Fruit fly (Drosophila melanogaster) whole organism, embryonic: Measurements from ENCODE around the gene Nsf2.

Source experiments
- Bdp1 ChIP-seq: fragments of 200-800 bp; sonication (Bioruptor generic); optimal IDR thresholded peaks from 3 replicates; lab custom pipeline; 2016; ENCODE audit warnings: missing biosample characterization, missing genetic modification characterization
- Bgb ChIP-seq: fragments of 200-800 bp; sonication (Bioruptor generic); IDR thresholded peaks from 2 replicates; pipeline ENCODE4 v1.3.6; 2022; ENCODE audit warnings: missing biosample characterization, missing genetic modification characterization; ENCODE audit not compliant: partially characterized antibody
- Bteb2 ChIP-seq: fragments of 200-800 bp; sonication (Bioruptor generic); optimal IDR thresholded peaks from 2 replicates; lab custom pipeline; 2016; ENCODE audit warnings: missing biosample characterization, missing genetic modification characterization
- CG10147 ChIP-seq: fragments of 200-800 bp; sonication (Bioruptor generic); optimal IDR thresholded peaks from 2 replicates; lab custom pipeline; 2019; ENCODE audit warnings: missing biosample characterization, mild to moderate bottlenecking, missing genetic modification characterization, moderate library complexity
- CG10209 ChIP-seq: fragments of 200-800 bp; sonication (Bioruptor generic); optimal IDR thresholded peaks from 3 replicates; lab custom pipeline; 2017; ENCODE audit warnings: missing biosample characterization, mild to moderate bottlenecking, missing genetic modification characterization, missing genetic modification reagents
- CG10267 ChIP-seq: fragments of 200-800 bp; sonication (Bioruptor generic); optimal IDR thresholded peaks from 2 replicates; lab custom pipeline; 2018; ENCODE audit warnings: missing biosample characterization, mild to moderate bottlenecking, missing genetic modification characterization, moderate library complexity
- CG11456 ChIP-seq: fragments of 200-800 bp; sonication (Bioruptor generic); IDR thresholded peaks from 3 replicates; pipeline ENCODE4 v1.3.6; 2022; ENCODE audit warnings: missing biosample characterization, missing genetic modification characterization
- CG11504 ChIP-seq: fragments of 200-800 bp; sonication (Bioruptor generic); optimal IDR thresholded peaks from 3 replicates; lab custom pipeline; 2019; ENCODE audit warnings: missing biosample characterization, mild to moderate bottlenecking, missing genetic modification characterization, moderate library complexity
- CG12299 ChIP-seq: fragments of 200-800 bp; sonication (Bioruptor generic); optimal IDR thresholded peaks from 2 replicates; lab custom pipeline; 2018; ENCODE audit warnings: missing biosample characterization, mild to moderate bottlenecking, missing genetic modification characterization
- CG13296 ChIP-seq: fragments of 200-800 bp; sonication (Bioruptor generic); optimal IDR thresholded peaks from 3 replicates; lab custom pipeline; 2018; ENCODE audit warnings: missing biosample characterization, mild to moderate bottlenecking, missing genetic modification characterization
- CG15696 ChIP-seq: fragments of 200-800 bp; sonication (Bioruptor generic); optimal IDR thresholded peaks from 2 replicates; lab custom pipeline; 2019; ENCODE audit warnings: missing biosample characterization, mild to moderate bottlenecking, missing genetic modification characterization, moderate library complexity
- CG16813 ChIP-seq: fragments of 200-800 bp; sonication (Bioruptor generic); IDR thresholded peaks from 3 replicates; pipeline ENCODE4 v1.3.6; 2022; ENCODE audit warnings: missing biosample characterization, missing genetic modification characterization; ENCODE audit not compliant: partially characterized antibody
- CG17568 ChIP-seq: fragments of 200-800 bp; sonication (Bioruptor generic); optimal IDR thresholded peaks from 2 replicates; lab custom pipeline; 2018; ENCODE audit warnings: missing biosample characterization, mild to moderate bottlenecking, missing genetic modification characterization, moderate library complexity
- CG18262 ChIP-seq: fragments of 200-800 bp; optimal IDR thresholded peaks from 3 replicates; lab custom pipeline; 2019; ENCODE audit warnings: missing biosample characterization, mild to moderate bottlenecking, missing genetic modification characterization, moderate library complexity
- CG2129 ChIP-seq: fragments of 200-800 bp; sonication (Bioruptor generic); IDR thresholded peaks from 2 replicates; pipeline ENCODE4 v1.3.6; 2022; ENCODE audit warnings: missing biosample characterization, missing genetic modification characterization; ENCODE audit not compliant: partially characterized antibody
- CG2678 ChIP-seq: fragments of 200-800 bp; sonication (Bioruptor generic); optimal IDR thresholded peaks from 3 replicates; lab custom pipeline; 2019; ENCODE audit warnings: missing biosample characterization, mild to moderate bottlenecking, missing genetic modification characterization, moderate library complexity
- CG30431 ChIP-seq: fragments of 200-800 bp; sonication (Bioruptor generic); optimal IDR thresholded peaks from 2 replicates; lab custom pipeline; 2017; ENCODE audit warnings: missing biosample characterization, missing genetic modification characterization
- CG3065 ChIP-seq: fragments of 200-800 bp; sonication (Bioruptor generic); optimal IDR thresholded peaks from 2 replicates; lab custom pipeline; 2016; ENCODE audit warnings: missing biosample characterization, missing genetic modification characterization
- CG3726 ChIP-seq: fragments of 200-800 bp; sonication (Bioruptor generic); IDR thresholded peaks from 3 replicates; pipeline ENCODE4, ENCODE4 v1.3.6; 2022; ENCODE audit warnings: missing biosample characterization, missing genetic modification characterization
- CG3838 ChIP-seq: fragments of 200-800 bp; sonication (Bioruptor generic); optimal IDR thresholded peaks from 3 replicates; lab custom pipeline; 2016; ENCODE audit warnings: missing biosample characterization, missing genetic modification characterization
- CG5953 ChIP-seq: fragments of 200-800 bp; sonication (Bioruptor generic); IDR thresholded peaks from 2 replicates; pipeline ENCODE4 v1.3.6; 2022; ENCODE audit warnings: missing biosample characterization, missing genetic modification characterization
- CG8388 ChIP-seq: fragments of 200-800 bp; sonication (Bioruptor generic); optimal IDR thresholded peaks from 2 replicates; lab custom pipeline; 2019; ENCODE audit warnings: missing biosample characterization, mild to moderate bottlenecking, missing genetic modification characterization, moderate library complexity
- CkIIα-i1 ChIP-seq: fragments of 200-800 bp; sonication (Bioruptor generic); IDR thresholded peaks from 2 replicates; pipeline ENCODE4 v1.3.6; 2022; ENCODE audit warnings: missing biosample characterization, missing genetic modification characterization
- Dfd ChIP-seq, 2 experiments: fragments of >200 bp; optimal IDR thresholded peaks; 2 replicates each; lab custom pipeline; 2017; ENCODE audit warnings: missing biosample characterization in 2 of 2, missing genetic modification characterization in 2 of 2
- Dll ChIP-seq: fragments of 200-800 bp; sonication (Bioruptor generic); IDR thresholded peaks from 4 replicates; pipeline ENCODE4 v1.3.6; 2022; ENCODE audit warnings: missing biosample characterization, missing genetic modification characterization; ENCODE audit not compliant: partially characterized antibody
- Hmx ChIP-seq: fragments of 200-800 bp; sonication (Bioruptor generic); optimal IDR thresholded peaks from 2 replicates; lab custom pipeline; 2016; ENCODE audit warnings: missing biosample characterization, missing genetic modification characterization
- Jarid2 ChIP-seq: fragments of 200-800 bp; sonication (Bioruptor generic); optimal IDR thresholded peaks from 3 replicates; lab custom pipeline; 2017; ENCODE audit warnings: mild to moderate bottlenecking, missing biosample characterization, missing genetic modification reagents, missing genetic modification characterization
- Kr ChIP-seq: fragments of 200-800 bp; sonication (Bioruptor generic); optimal IDR thresholded peaks from 2 replicates; lab custom pipeline; 2017; ENCODE audit warnings: missing biosample characterization, mild to moderate bottlenecking, missing genetic modification characterization
- Nf-YA ChIP-seq: fragments of 200-800 bp; sonication (Bioruptor generic); IDR thresholded peaks from 2 replicates; pipeline ENCODE4 v1.3.6; 2022; ENCODE audit warnings: missing biosample characterization, missing genetic modification characterization
- Side ChIP-seq: fragments of 200-800 bp; sonication (Bioruptor generic); optimal IDR thresholded peaks from 2 replicates; lab custom pipeline; 2016; ENCODE audit warnings: missing biosample characterization, missing genetic modification characterization
- TFAM ChIP-seq: fragments of 200-800 bp; sonication (Bioruptor generic); optimal IDR thresholded peaks from 2 replicates; lab custom pipeline; 2017; ENCODE audit warnings: missing biosample characterization, missing genetic modification characterization, inconsistent platforms
- ab ChIP-seq: fragments of 200-800 bp; sonication (Bioruptor generic); optimal IDR thresholded peaks from 2 replicates; lab custom pipeline; 2016; ENCODE audit warnings: missing biosample characterization, missing genetic modification characterization
- bcd ChIP-seq: fragments of 200-800 bp; sonication (Bioruptor generic); optimal IDR thresholded peaks from 2 replicates; lab custom pipeline; 2017; ENCODE audit warnings: missing biosample characterization, mild to moderate bottlenecking, missing genetic modification characterization
- chinmo ChIP-seq: fragments of 200-800 bp; sonication (Bioruptor generic); IDR thresholded peaks from 4 replicates; pipeline ENCODE4 v1.3.6; 2022; ENCODE audit warnings: missing biosample characterization, missing genetic modification characterization; ENCODE audit not compliant: partially characterized antibody
- chn ChIP-seq: fragments of 200-800 bp; sonication (Bioruptor generic); optimal IDR thresholded peaks from 2 replicates; lab custom pipeline; 2016; ENCODE audit warnings: missing biosample characterization, missing genetic modification characterization
- danr ChIP-seq: fragments of 200-800 bp; sonication (Bioruptor generic); IDR thresholded peaks from 2 replicates; pipeline ENCODE4 v1.3.6; 2022; ENCODE audit warnings: missing biosample characterization, missing genetic modification characterization
- dpn ChIP-seq, 2 experiments: fragments of 200-800 bp; sonication (Bioruptor generic); optimal IDR thresholded peaks; 3 replicates each; lab custom pipeline; 2016; ENCODE audit warnings: missing biosample characterization in 2 of 2, missing genetic modification characterization in 2 of 2
- esg ChIP-seq: fragments of 200-800 bp; sonication (Bioruptor generic); conservative IDR thresholded peaks from 2 replicates; pipeline ENCODE4 v1.3.6; 2022; ENCODE audit warnings: missing biosample characterization, missing genetic modification characterization
- knrl ChIP-seq: fragments of 200-800 bp; sonication (Bioruptor generic); IDR thresholded peaks from 3 replicates; pipeline ENCODE4 v1.3.6; 2022; ENCODE audit warnings: missing biosample characterization, missing genetic modification characterization; ENCODE audit not compliant: partially characterized antibody
- lola ChIP-seq, 3 experiments: fragments of >200 bp in 2 of 3; fragments of 200-800 bp in 1 of 3; sonication (Bioruptor generic) in 1 of 3; optimal IDR thresholded peaks; 2 replicates each; lab custom pipeline; 2017 to 2019; ENCODE audit warnings: missing biosample characterization in 3 of 3, missing genetic modification characterization in 3 of 3, mild to moderate bottlenecking in 1 of 3, moderate library complexity in 1 of 3
- nerfin-2 ChIP-seq: fragments of 200-800 bp; sonication (Bioruptor generic); IDR thresholded peaks from 2 replicates; pipeline ENCODE4 v1.3.6; 2022; ENCODE audit warnings: missing biosample characterization, missing genetic modification characterization; ENCODE audit not compliant: partially characterized antibody
- oc ChIP-seq: fragments of 200-800 bp; sonication (Bioruptor generic); optimal IDR thresholded peaks from 2 replicates; lab custom pipeline; 2018; ENCODE audit warnings: missing biosample characterization, mild to moderate bottlenecking, missing genetic modification characterization, moderate library complexity
- org-1 ChIP-seq: fragments of 200-800 bp; sonication (Bioruptor generic); optimal IDR thresholded peaks from 2 replicates; lab custom pipeline; 2017; ENCODE audit warnings: missing biosample characterization, missing genetic modification characterization
- pnt ChIP-seq: fragments of 200-800 bp; sonication (Bioruptor generic); optimal IDR thresholded peaks from 3 replicates; lab custom pipeline; 2016; ENCODE audit warnings: missing biosample characterization, missing genetic modification characterization
- tap ChIP-seq: fragments of 200-800 bp; optimal IDR thresholded peaks from 3 replicates; lab custom pipeline; 2019; ENCODE audit warnings: missing biosample characterization, mild to moderate bottlenecking, missing genetic modification characterization, moderate library complexity
- ttk ChIP-seq: fragments of 200-800 bp; sonication (Bioruptor generic); IDR thresholded peaks from 2 replicates; pipeline ENCODE4 v2.1.2; 2022; ENCODE audit warnings: missing biosample characterization, missing genetic modification characterization
- tup ChIP-seq: fragments of 200-800 bp; sonication (Bioruptor generic); optimal IDR thresholded peaks from 2 replicates; lab custom pipeline; 2016; ENCODE audit warnings: missing biosample characterization, mild to moderate bottlenecking, missing genetic modification characterization, moderate library complexity
- vnd ChIP-seq: fragments of 200-800 bp; sonication (Bioruptor generic); IDR thresholded peaks from 3 replicates; pipeline ENCODE4 v1.3.6; 2022; ENCODE audit warnings: missing biosample characterization, missing genetic modification characterization; ENCODE audit not compliant: partially characterized antibody
- zfh1 ChIP-seq: fragments of 200-800 bp; sonication (Bioruptor generic); IDR thresholded peaks from 3 replicates; pipeline ENCODE4 v1.3.6; 2022; ENCODE audit warnings: missing biosample characterization, missing genetic modification characterization

Nsf2 gene

dm6 chr3R:13797823-13798446, 39.9 kb downstream of the Nsf2 start (continued):
- TF ChIP-seq Hmx (GFP tag; lab: Kevin White, UChicago) (no peak), CG18262 (tag; lab: Kevin White, UChicago) (no peak), CG12299 (tag; lab: Kevin White, UChicago) (no peak), CG11504 (peak; percentile 18), danr (no peak), chinmo (GFP tag; lab: Robert Waterston, UW) (peak; percentile 50; the same call in 1 of the 4 replicates), org-1 (GFP tag; lab: Kevin White, UChicago) (no peak), chn (GFP tag; lab: Kevin White, UChicago) (no peak), CG17568 (GFP tag; lab: Kevin White, UChicago) (no peak), ttk (GFP tag; lab: Robert Waterston, UW) (no peak), CkIIα-i1 (GFP tag; lab: Robert Waterston, UW) (no peak), Jarid2 (GFP tag; lab: Kevin White, UChicago) (no peak), Kr (GFP tag; lab: Kevin White, UChicago) (no peak), CG8388 (GFP tag; lab: Kevin White, UChicago) (no peak), CG10209 (GFP tag; lab: Kevin White, UChicago) (no peak), oc (no peak), lola (GFP tag; optimal IDR thresholded peaks at IDR 0.05; lab: Kevin White, UChicago) (no peak), CG3838 (no peak), CG2129 (GFP tag; lab: Robert Waterston, UW) (peak; percentile 40; the same call in 1 of the 2 replicates), CG30431 (GFP tag; lab: Kevin White, UChicago) (no peak), CG13296 (GFP tag; lab: Kevin White, UChicago) (no peak), Dll (peak; percentile 56; the same call in 2 of the 4 replicates), pnt (GFP tag; lab: Kevin White, UChicago) (no peak), Nf-YA (GFP tag; lab: Robert Waterston, UW) (no peak), CG15696 (tag; lab: Kevin White, UChicago) (no peak), tap (tag; lab: Kevin White, UChicago) (no peak), Bgb (GFP tag; lab: Robert Waterston, UW) (peak; percentile 67), CG10267 (no peak), dpn (GFP tag; optimal IDR thresholded peaks at IDR 0.05; lab: Kevin White, UChicago) (no peak), Dfd (GFP tag; optimal IDR thresholded peaks at IDR 0.05; lab: Kevin White, UChicago) (no peak), CG11456 (no peak), CG16813 (GFP tag; lab: Robert Waterston, UW) (peak; percentile 86), bcd (GFP tag; lab: Kevin White, UChicago) (no peak), CG10147 (GFP tag; lab: Kevin White, UChicago) (no peak), Bdp1 (GFP tag; lab: Kevin White, UChicago) (peak; percentile 97), esg (GFP tag; lab: Robert Waterston, UW) (no peak), CG2678 (no peak), TFAM (GFP tag; lab: Kevin White, UChicago) (no peak), CG3726 (GFP tag; lab: Robert Waterston, UW) (no peak), CG5953 (GFP tag; lab: Robert Waterston, UW) (no peak), knrl (peak; percentile 63), Bteb2 (GFP tag; lab: Kevin White, UChicago) (no peak), vnd (GFP tag; lab: Robert Waterston, UW) (peak; percentile 65), ab (no peak), CG3065 (GFP tag; lab: Kevin White, UChicago) (no peak), nerfin-2 (peak; percentile 79), tup (no peak), Side (no peak), zfh1 (GFP tag; lab: Robert Waterston, UW) (no peak)
